Worm (Caenorhabditis elegans) whole organism, mixed stage, embryonic: Measurements from ENCODE around the gene maph-9.

Experiments
- M03D4.4 ChIP-seq: sonication (generic microtip); optimal IDR thresholded peaks from 2 replicates; lab custom pipeline; 2017; ENCODE audit warnings: mild to moderate bottlenecking, missing genetic modification characterization, missing compliant biosample characterization
- bed-3 ChIP-seq: fragments of 200-800 bp; sonication (Bioruptor generic); optimal IDR thresholded peaks from 3 replicates; lab custom pipeline; 2018; ENCODE audit warnings: mild to moderate bottlenecking, missing genetic modification characterization, moderate library complexity, missing compliant biosample characterization
- blmp-1 ChIP-seq: fragments of 150-350 bp; optimal IDR thresholded peaks from 2 replicates; lab custom pipeline; 2014; ENCODE audit warnings: missing biosample characterization, missing genetic modification characterization
- ceh-43 ChIP-seq: fragments of 200-800 bp; sonication (Bioruptor generic); optimal IDR thresholded peaks from 2 replicates; lab custom pipeline; 2018; ENCODE audit warnings: mild to moderate bottlenecking, missing genetic modification characterization, moderate library complexity, missing compliant biosample characterization
- ceh-83 ChIP-seq: fragments of 200-800 bp; sonication (Bioruptor generic); optimal IDR thresholded peaks from 2 replicates; lab custom pipeline; 2018; ENCODE audit warnings: mild to moderate bottlenecking, missing genetic modification characterization, missing compliant biosample characterization
- ces-1 ChIP-seq: fragments of 150-350 bp; optimal IDR thresholded peaks from 2 replicates; lab custom pipeline; 2014; ENCODE audit warnings: missing biosample characterization, missing genetic modification reagents, missing genetic modification characterization
- cnd-1 ChIP-seq: fragments of 200-800 bp; sonication (Bioruptor generic); optimal IDR thresholded peaks from 2 replicates; lab custom pipeline; 2018; ENCODE audit warnings: mild to moderate bottlenecking, missing genetic modification characterization, missing compliant biosample characterization
- drap-1 ChIP-seq: fragments of 200-800 bp; sonication (Bioruptor generic); optimal IDR thresholded peaks from 3 replicates; lab custom pipeline; 2018; ENCODE audit warnings: mild to moderate bottlenecking, missing genetic modification characterization, missing compliant biosample characterization
- elt-1 ChIP-seq: sonication (generic microtip); optimal IDR thresholded peaks from 2 replicates; lab custom pipeline; 2017; ENCODE audit warnings: missing genetic modification characterization, mild to moderate bottlenecking, missing compliant biosample characterization, antibody characterized with exemption, moderate library complexity, borderline replicate concordance; ENCODE audit not compliant: insufficient read depth
- elt-3 ChIP-seq: fragments of 150-350 bp; optimal IDR thresholded peaks from 2 replicates; lab custom pipeline; 2014; ENCODE audit warnings: missing biosample characterization, missing genetic modification characterization
- flh-1 ChIP-seq: fragments of 200-800 bp; sonication (Bioruptor generic); optimal IDR thresholded peaks from 2 replicates; lab custom pipeline; 2018; ENCODE audit warnings: mild to moderate bottlenecking, missing genetic modification characterization, moderate library complexity, missing compliant biosample characterization
- ham-2 ChIP-seq: fragments of 200-800 bp; sonication (Bioruptor generic); optimal IDR thresholded peaks from 2 replicates; lab custom pipeline; 2018; ENCODE audit warnings: mild to moderate bottlenecking, missing genetic modification characterization, missing compliant biosample characterization
- hlh-1 ChIP-seq: fragments of 150-350 bp; optimal IDR thresholded peaks from 2 replicates; lab custom pipeline; 2014; ENCODE audit warnings: missing biosample characterization, missing genetic modification reagents, missing genetic modification characterization
- lin-13 ChIP-seq: fragments of 150-350 bp; optimal IDR thresholded peaks from 2 replicates; lab custom pipeline; 2014; ENCODE audit warnings: missing biosample characterization, missing genetic modification characterization
- lin-32 ChIP-seq: fragments of 200-800 bp; sonication (Bioruptor generic); optimal IDR thresholded peaks from 2 replicates; lab custom pipeline; 2018; ENCODE audit warnings: mild to moderate bottlenecking, missing genetic modification characterization, missing compliant biosample characterization
- lsy-2 ChIP-seq: fragments of 150-350 bp; optimal IDR thresholded peaks from 2 replicates; lab custom pipeline; 2014; ENCODE audit warnings: missing biosample characterization, missing genetic modification characterization
- mab-5 ChIP-seq: fragments of 150-350 bp; optimal IDR thresholded peaks from 2 replicates; lab custom pipeline; 2014; ENCODE audit warnings: missing biosample characterization, missing genetic modification characterization
- mep-1 ChIP-seq: fragments of 150-350 bp; optimal IDR thresholded peaks from 2 replicates; lab custom pipeline; 2017; ENCODE audit warnings: missing biosample characterization, missing genetic modification reagents, missing genetic modification characterization, inconsistent platforms
- nhr-12 ChIP-seq: fragments of 150-350 bp; optimal IDR thresholded peaks from 2 replicates; lab custom pipeline; 2014; ENCODE audit warnings: missing biosample characterization, missing genetic modification characterization
- nhr-237 ChIP-seq: fragments of 150-350 bp; optimal IDR thresholded peaks from 2 replicates; lab custom pipeline; 2014; ENCODE audit warnings: missing biosample characterization, missing genetic modification characterization
- nhr-28 ChIP-seq: fragments of 150-350 bp; optimal IDR thresholded peaks from 2 replicates; lab custom pipeline; 2014; ENCODE audit warnings: missing biosample characterization, missing genetic modification characterization
- nhr-76 ChIP-seq: sonication (generic microtip); optimal IDR thresholded peaks from 2 replicates; lab custom pipeline; 2017; ENCODE audit warnings: missing biosample characterization, missing genetic modification characterization
- snpc-4 ChIP-seq: fragments of 150-350 bp; optimal IDR thresholded peaks from 2 replicates; lab custom pipeline; 2014; ENCODE audit warnings: missing biosample characterization, missing genetic modification characterization
- sptf-1 ChIP-seq: sonication (generic microtip); optimal IDR thresholded peaks from 2 replicates; lab custom pipeline; 2017; ENCODE audit warnings: mild to moderate bottlenecking, missing genetic modification characterization, moderate library complexity, missing compliant biosample characterization
- tbx-8 ChIP-seq: fragments of 200-800 bp; sonication (Bioruptor generic); optimal IDR thresholded peaks from 2 replicates; lab custom pipeline; 2018; ENCODE audit warnings: mild to moderate bottlenecking, missing genetic modification characterization, moderate library complexity, missing compliant biosample characterization
- unc-120 ChIP-seq: sonication (generic microtip); optimal IDR thresholded peaks from 2 replicates; lab custom pipeline; 2017; ENCODE audit warnings: missing genetic modification characterization, missing compliant biosample characterization; ENCODE audit not compliant: poor library complexity, severe bottlenecking
- unc-39 ChIP-seq: fragments of 150-350 bp; optimal IDR thresholded peaks from 2 replicates; lab custom pipeline; 2014; ENCODE audit warnings: missing biosample characterization, missing genetic modification characterization
- unc-62 ChIP-seq: fragments of 150-350 bp; optimal IDR thresholded peaks from 2 replicates; lab custom pipeline; 2014; ENCODE audit warnings: missing biosample characterization, missing genetic modification reagents, missing genetic modification characterization
- zip-8 ChIP-seq: fragments of 150-350 bp; optimal IDR thresholded peaks from 2 replicates; lab custom pipeline; 2014; ENCODE audit warnings: missing biosample characterization, missing genetic modification characterization
- ztf-11 ChIP-seq: fragments of 150-350 bp; optimal IDR thresholded peaks from 2 replicates; lab custom pipeline; 2014; ENCODE audit warnings: missing biosample characterization, missing genetic modification characterization

maph-9 gene

ce11 chrIV:7184597-7184996 is 28.2 kb downstream of the maph-9 start, which contains the start of gene clec-179:
Gene clec-179, minus strand, starts transcription at chrIV:7184697.
- TF ChIP-seq ham-2 (no peak), nhr-76 (no peak), elt-1 (tag; lab: Kevin White, UChicago) (no peak), flh-1 (GFP tag; lab: Kevin White, UChicago) (no peak), unc-39 (tag; lab: Kevin White, UChicago) (no peak), ceh-83 (no peak), unc-120 (tag; lab: Kevin White, UChicago) (no peak), snpc-4 (tag; lab: Kevin White, UChicago) (no peak), mab-5 (tag; lab: Kevin White, UChicago) (no peak), drap-1 (GFP tag; lab: Kevin White, UChicago) (no peak), lin-13 (no peak), lin-32 (no peak), blmp-1 (tag; lab: Kevin White, UChicago) (no peak), ztf-11 (tag; lab: Kevin White, UChicago) (no peak)

ce11 chrIV:7186756-7187155 is 30.3 kb downstream of the maph-9 start, which contains the start of gene str-249:
Gene str-249, minus strand, starts transcription at chrIV:7186856.
- TF ChIP-seq snpc-4 (tag; lab: Kevin White, UChicago) (no peak), drap-1 (GFP tag; lab: Kevin White, UChicago) (no peak), ham-2 (no peak), mep-1 (tag; lab: Kevin White, UChicago) (no peak), lsy-2 (tag; lab: Kevin White, UChicago) (no peak), unc-39 (tag; lab: Kevin White, UChicago) (no peak), cnd-1 (tag; lab: Kevin White, UChicago) (no peak), lin-32 (no peak), blmp-1 (tag; lab: Kevin White, UChicago) (no peak), hlh-1 (no peak), ces-1 (GFP tag; lab: Kevin White, UChicago) (no peak), nhr-12 (no peak)

- TF ChIP-seq flh-1 (GFP tag; lab: Kevin White, UChicago) = no peak
Observed at ce11 chrIV:7188030-7188429, 31.6 kb downstream of the maph-9 start, which contains the start of gene C42D4.13. Gene C42D4.13, minus strand, starts transcription at chrIV:7188130.

DNA sequence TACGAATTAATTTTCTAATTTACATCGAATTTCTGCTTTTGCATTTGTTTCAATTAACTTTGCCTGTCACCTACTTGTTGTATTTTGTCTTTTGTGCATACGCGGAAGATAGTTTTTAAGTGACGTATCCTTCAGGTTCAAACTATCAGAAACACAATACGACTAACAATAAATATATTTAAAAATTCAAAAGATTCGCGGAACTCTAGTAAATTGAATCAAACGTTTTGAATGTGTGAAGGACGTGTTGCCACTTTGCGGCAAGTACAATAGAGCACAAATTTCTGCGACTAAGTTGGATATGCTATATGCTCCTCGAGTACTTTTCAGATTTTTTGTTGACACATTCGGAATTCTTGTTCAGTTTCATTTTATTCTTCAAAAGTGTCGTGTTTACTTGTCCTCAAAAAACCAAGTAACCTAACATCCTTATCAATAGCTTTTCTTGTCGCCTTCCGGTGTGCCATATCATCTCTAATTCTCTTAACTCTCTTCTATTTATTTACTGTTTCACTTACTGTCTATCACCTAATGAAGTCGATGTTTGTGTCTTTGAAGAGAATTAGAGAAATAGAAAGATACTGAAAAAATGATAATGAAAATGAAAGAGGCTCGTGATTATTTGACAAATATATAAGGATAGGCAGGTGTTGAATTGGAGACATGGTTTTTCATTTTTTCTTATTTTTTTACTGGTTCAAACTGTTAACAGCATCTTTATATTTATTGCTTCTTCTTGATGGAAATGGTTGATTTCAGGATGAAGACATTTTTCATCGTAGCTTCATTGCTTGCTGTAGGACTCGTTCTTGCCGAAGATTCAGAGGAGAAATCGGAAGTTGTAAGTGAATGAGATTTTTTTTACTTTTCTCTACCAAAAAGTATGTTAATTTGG is 32.3 kb downstream of the maph-9 start, which contains the start of gene srlf-7:
Gene srlf-7 (plus strand): TSS at position 760 of the 895 bp plus-strand sequence.
- TF ChIP-seq ces-1 (GFP tag; lab: Kevin White, UChicago) = peak; percentile 69
- TF ChIP-seq mab-5 (tag; lab: Kevin White, UChicago) = no peak
- TF ChIP-seq, all 35 proteins: peak for 1

DNA sequence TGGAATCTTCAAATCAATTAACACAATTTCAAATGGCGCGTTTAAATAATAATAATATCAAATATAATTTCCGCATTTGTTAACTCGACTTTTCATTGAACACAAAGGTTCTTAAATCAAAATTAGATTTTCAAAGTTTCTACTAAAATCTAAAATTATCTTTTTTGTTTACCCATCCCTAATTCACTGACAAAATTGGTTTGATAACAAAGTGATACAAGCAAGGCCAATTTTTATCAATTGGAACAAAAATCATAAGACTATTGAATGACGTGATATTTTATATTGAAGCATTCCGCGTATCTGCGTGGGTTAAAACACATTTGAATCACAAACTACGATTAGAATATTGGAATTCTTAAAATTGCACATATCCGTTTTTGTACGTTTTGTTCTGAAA is 34.0 kb downstream of the maph-9 start:
- TF ChIP-seq nhr-28 (tag; lab: Kevin White, UChicago) (no peak), bed-3 (GFP tag; lab: Kevin White, UChicago) (no peak), elt-1 (tag; lab: Kevin White, UChicago) (no peak), lin-13 (no peak), drap-1 (GFP tag; lab: Kevin White, UChicago) (no peak), snpc-4 (tag; lab: Kevin White, UChicago) (no peak), M03D4.4 (tag; lab: Kevin White, UChicago) (no peak), zip-8 (tag; lab: Kevin White, UChicago) (no peak), ztf-11 (tag; lab: Kevin White, UChicago) (no peak), nhr-76 (no peak), nhr-237 (tag; lab: Kevin White, UChicago) (no peak), unc-120 (tag; lab: Kevin White, UChicago) (no peak), elt-3 (tag; lab: Kevin White, UChicago) (no peak), ceh-43 (GFP tag; lab: Kevin White, UChicago) (no peak), lin-32 (no peak)

DNA sequence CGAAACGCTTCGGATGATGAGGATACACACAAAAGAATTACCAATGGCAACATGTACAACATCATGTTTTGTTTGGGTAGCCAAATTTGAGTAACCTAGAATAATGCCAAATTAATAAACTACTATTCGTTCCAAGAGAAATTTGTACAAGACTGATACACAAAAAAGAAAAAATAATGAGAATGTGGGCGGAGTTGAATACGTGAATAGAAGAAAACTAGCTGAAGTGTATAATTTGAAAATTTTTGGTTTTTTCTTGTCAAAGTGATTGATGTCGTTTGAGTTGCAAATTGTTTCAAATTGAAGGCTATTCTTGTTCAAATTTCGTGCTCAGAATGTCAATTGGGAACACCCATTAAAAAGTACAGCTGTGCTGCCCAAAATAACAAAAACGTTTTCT is 35.3 kb downstream of the maph-9 start, which contains the start of gene R13A1.5:
Gene R13A1.5 (minus strand): TSS at position 101 of the 400 bp plus-strand sequence.
- TF ChIP-seq tbx-8 (GFP tag; lab: Kevin White, UChicago) (no peak), nhr-237 (tag; lab: Kevin White, UChicago) (no peak), ham-2 (no peak), hlh-1 (no peak), ceh-83 (no peak), sptf-1 (tag; lab: Kevin White, UChicago) (no peak), snpc-4 (tag; lab: Kevin White, UChicago) (no peak), unc-62 (GFP tag; lab: Kevin White, UChicago) (no peak), drap-1 (GFP tag; lab: Kevin White, UChicago) (no peak), blmp-1 (tag; lab: Kevin White, UChicago) (no peak)
- TF ChIP-seq, all 35 proteins: peak for 0
